Worm (Caenorhabditis elegans): Measurements from ENCODE around the gene sri-73.

ce11 chrV:521517-521916 lies 44.4 kb downstream of the sri-73 start, which contains the start of gene srw-107:
- TF ChIP-seq nhr-77 (tag; optimal IDR thresholded peaks at IDR 0.05) (no peak), ceh-82 (tag; optimal IDR thresholded peaks at IDR 0.05) (no peak), nhr-23 (tag; optimal IDR thresholded peaks at IDR 0.05) (no peak), eor-1 (tag; optimal IDR thresholded peaks at IDR 0.05) (no peak), unc-39 (tag; optimal IDR thresholded peaks at IDR 0.05) (no peak), nhr-237 (tag; optimal IDR thresholded peaks at IDR 0.05) (no peak), ceh-9 (tag; optimal IDR thresholded peaks at IDR 0.05) (no peak), ztf-11 (tag; optimal IDR thresholded peaks at IDR 0.05) (no peak), elt-1 (tag; optimal IDR thresholded peaks at IDR 0.05) (no peak), lin-39 (tag; optimal IDR thresholded peaks at IDR 0.05) (no peak)

Measured in whole organism, L3 larva.